Worm (Caenorhabditis elegans): Measurements from ENCODE around the gene cyn-6.

The cyn-6 gene

DNA sequence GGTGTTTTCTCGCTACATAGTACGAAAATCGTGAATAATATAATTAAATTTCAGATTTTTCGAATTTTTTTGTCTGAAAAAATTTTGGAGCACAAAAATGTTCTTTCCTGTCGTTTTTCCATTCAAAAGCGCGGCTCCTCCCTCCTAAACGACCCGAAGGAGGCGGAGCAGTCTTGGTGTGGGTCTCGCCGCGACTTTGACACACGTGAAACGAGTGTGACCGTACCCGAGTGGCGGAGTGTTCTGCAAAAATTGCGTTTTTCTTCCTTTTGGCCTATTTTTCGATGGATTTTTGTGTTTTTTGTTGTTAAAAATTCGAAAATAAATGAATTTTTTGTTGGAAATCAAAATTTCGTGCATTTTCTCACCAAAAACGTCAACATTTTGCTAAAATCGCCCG, 20.4 kb downstream of the cyn-6 start, which contains the start of gene snt-2 (continued):
- TF ChIP-seq ceh-58 (GFP tag; IDR thresholded peaks at IDR 0.05) (no peak), snpc-1.3 (tag; optimal IDR thresholded peaks at IDR 0.05; ENCODE audit: insufficient read depth) (peak; percentile 69), mcd-1 (GFP tag; IDR thresholded peaks at IDR 0.05) (peak; percentile 80), hlh-26 (GFP tag; conservative IDR thresholded peaks at IDR 0.05) (no peak), nhr-179 (tag; optimal IDR thresholded peaks at IDR 0.05) (no peak), attf-6 (GFP tag; IDR thresholded peaks at IDR 0.05) (no peak), B0019.2 (GFP tag; conservative IDR thresholded peaks at IDR 0.05) (no peak), efl-1 (GFP tag; optimal IDR thresholded peaks at IDR 0.05) (peak; percentile 48), F23B12.7 (tag; optimal IDR thresholded peaks at IDR 0.05; ENCODE audit: insufficient read depth) (peak; percentile 86), B0336.3 (GFP tag; IDR thresholded peaks at IDR 0.05) (peak; percentile 51), F33H1.4 (GFP tag; IDR thresholded peaks at IDR 0.05) (peak; percentile 96), F55B11.4 (tag; optimal IDR thresholded peaks at IDR 0.05; ENCODE audit: borderline replicate concordance, insufficient read depth) (no peak), somi-1 (GFP tag; optimal IDR thresholded peaks at IDR 0.05) (no peak), akir-1 (GFP tag; optimal IDR thresholded peaks at IDR 0.05) (no peak), ceh-91 (GFP tag; IDR thresholded peaks at IDR 0.05) (0 out of 2 replicates have a peak, but pooled peaks have one; percentile 44), F39B2.1 (GFP tag; IDR thresholded peaks at IDR 0.05) (no peak), B0035.1 (tag; optimal IDR thresholded peaks at IDR 0.05) (no peak), snpc-1.1 (tag; optimal IDR thresholded peaks at IDR 0.05; ENCODE audit: insufficient read depth) (no peak), Y95B8A.8 (GFP tag; IDR thresholded peaks at IDR 0.05) (no peak), ztf-22 (GFP tag; optimal IDR thresholded peaks at IDR 0.05) (no peak), cebp-1 (GFP tag; IDR thresholded peaks at IDR 0.05) (no peak), cebp-1 (tag; optimal IDR thresholded peaks at IDR 0.05) (peak; percentile 63), dpl-1 (GFP tag; optimal IDR thresholded peaks at IDR 0.05) (peak; percentile 20), bed-1 (GFP tag; IDR thresholded peaks at IDR 0.05) (no peak), ceh-27 (GFP tag; optimal IDR thresholded peaks at IDR 0.05) (peak; percentile 67), ztf-26 (tag; optimal IDR thresholded peaks at IDR 0.05) (no peak), mes-4 (tag; optimal IDR thresholded peaks at IDR 0.05) (no peak), ekl-4 (GFP tag; IDR thresholded peaks at IDR 0.05) (no peak), Y79H2A.3 (GFP tag; conservative IDR thresholded peaks at IDR 0.05) (no peak), Y53G8AR.9 (GFP tag; conservative IDR thresholded peaks at IDR 0.05) (no peak), F49E8.2 (tag; optimal IDR thresholded peaks at IDR 0.05; ENCODE audit: insufficient read depth) (peak; percentile 52), repo-1 (tag; optimal IDR thresholded peaks at IDR 0.05) (no peak), unc-62 (GFP tag; optimal IDR thresholded peaks at IDR 0.05) (no peak), nfya-2 (GFP tag; IDR thresholded peaks at IDR 0.05) (no peak), tbx-9 (tag; optimal IDR thresholded peaks at IDR 0.05; ENCODE audit: borderline replicate concordance) (no peak), nhr-80 (tag; optimal IDR thresholded peaks at IDR 0.05) (peak; percentile 41), nfyb-1 (GFP tag; IDR thresholded peaks at IDR 0.05) (0 out of 2 replicates have a peak, but pooled peaks have one; percentile 36), zfh-2 (GFP tag; conservative IDR thresholded peaks at IDR 0.05) (peak; percentile 75), gei-17 (GFP tag; optimal IDR thresholded peaks at IDR 0.05) (no peak), K12H6.12 (tag; optimal IDR thresholded peaks at IDR 0.05) (peak; percentile 33), atf-7 (tag; optimal IDR thresholded peaks at IDR 0.05) (no peak), pha-4 (tag; optimal IDR thresholded peaks at IDR 0.05) (no peak), cebp-2 (GFP tag; IDR thresholded peaks at IDR 0.05) (no peak), nhr-90 (tag; optimal IDR thresholded peaks at IDR 0.05) (no peak), lin-35 (GFP tag; optimal IDR thresholded peaks at IDR 0.05) (peak in 1 of 3 experiments; percentile 55)
